Worm (Caenorhabditis elegans) whole organism, L4/young adult: Measurements from ENCODE around the gene noa-1.

Experiments used
- W03F9.2 ChIP-seq: fragments of 150-350 bp; optimal IDR thresholded peaks from 2 replicates; lab custom pipeline; 2014; ENCODE audit warnings: missing biosample characterization, missing genetic modification characterization
- dao-5 ChIP-seq: sonication (generic microtip); optimal IDR thresholded peaks from 2 replicates; lab custom pipeline; 2016; ENCODE audit warnings: missing genotype, missing genetic modification characterization, moderate library complexity, missing compliant biosample characterization
- him-1 ChIP-seq: sonication (generic microtip); optimal IDR thresholded peaks from 2 replicates; lab custom pipeline; 2016; ENCODE audit warnings: missing genotype, missing genetic modification reagents, missing genetic modification characterization, missing compliant biosample characterization

noa-1 gene

DNA sequence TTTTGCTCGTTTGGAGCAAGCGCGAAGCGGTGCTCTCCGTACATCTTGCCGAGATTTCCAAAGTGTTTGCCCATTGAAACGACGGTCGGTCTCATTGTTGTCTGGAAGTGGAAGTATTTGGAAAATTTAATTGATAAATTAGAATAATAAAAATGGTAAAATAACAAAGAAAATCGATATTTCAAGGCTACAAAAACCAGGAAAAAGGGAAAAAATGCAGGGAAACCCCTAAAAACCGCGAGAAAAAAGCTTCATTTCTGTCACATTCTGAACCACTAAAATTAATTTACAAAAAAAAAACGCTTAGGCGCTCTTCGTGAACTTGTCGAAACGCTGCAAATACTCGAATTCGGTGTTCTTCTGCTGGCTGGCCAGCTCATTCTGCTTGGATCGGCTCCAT lies 47.9 kb downstream of the noa-1 start, which contains the start of gene F45H10.2:
F45H10.2 (minus strand) TSS at position 101 of the 400 bp plus-strand sequence.
- TF ChIP-seq him-1 (no peak), W03F9.2 (no peak), dao-5 (tag; lab: Kevin White, UChicago) (no peak)

ce11 chrII:13491254-13491889 lies 49.5 kb downstream of the noa-1 start, which contains the start of gene alh-7:
alh-7 (minus strand) TSS chrII:13491786.
- no peak for TF ChIP-seq him-1
- no peak for TF ChIP-seq W03F9.2
- no peak for TF ChIP-seq dao-5 (tag; lab: Kevin White, UChicago)

ce11 chrII:13489896-13490295 lies 51.0 kb downstream of the noa-1 start:
- TF ChIP-seq dao-5 (tag; lab: Kevin White, UChicago) (no peak), W03F9.2 (no peak), him-1 (no peak)

DNA sequence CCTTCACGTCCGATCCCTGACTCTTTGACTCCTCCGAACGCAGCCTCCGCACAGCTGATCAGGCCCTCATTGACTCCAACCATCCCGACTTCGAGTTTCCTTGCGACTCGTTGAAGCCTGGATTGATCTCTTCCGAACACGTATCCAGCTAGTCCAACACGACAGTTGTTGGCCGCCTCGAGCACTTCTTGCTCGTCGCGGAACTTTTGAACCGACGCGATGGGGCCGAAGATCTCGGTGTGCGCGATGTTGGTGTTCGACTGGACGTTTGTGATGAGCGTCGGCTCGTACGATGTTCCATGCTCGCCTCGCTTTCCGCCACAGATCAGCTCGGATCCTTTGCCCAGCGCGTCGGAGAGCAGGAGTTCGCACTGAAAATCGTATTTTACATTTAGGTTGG lies 53.3 kb downstream of the noa-1 start:
- TF ChIP-seq W03F9.2 (no peak), him-1 (no peak), dao-5 (tag; lab: Kevin White, UChicago) (no peak)

ce11 chrII:13485119-13485518 lies 55.7 kb downstream of the noa-1 start:
- TF ChIP-seq him-1 (no peak), dao-5 (tag; lab: Kevin White, UChicago) (no peak), W03F9.2 (no peak)

- TF ChIP-seq him-1 (no peak), dao-5 (tag; lab: Kevin White, UChicago) (no peak), W03F9.2 (no peak)
Observed at ce11 chrII:13484108-13484507, 56.7 kb downstream of the noa-1 start.
